Fruit fly (Drosophila melanogaster) whole organism: Measurements from ENCODE around the gene Art8.

Source experiments
- CG8478 ChIP-seq: fragments of >200 bp; optimal IDR thresholded peaks from 2 replicates; lab custom pipeline; 2018; ENCODE audit warnings: inconsistent platforms
- Dll ChIP-seq: fragments of >200 bp; optimal IDR thresholded peaks from 2 replicates; lab custom pipeline; 2017
- pan ChIP-seq: fragments of >200 bp; optimal IDR thresholded peaks from 2 replicates; lab custom pipeline; 2017
- usp ChIP-seq: fragments of >200 bp; optimal IDR thresholded peaks from 2 replicates; lab custom pipeline; 2017; ENCODE audit warnings: missing biosample characterization, missing genetic modification characterization, mixed read lengths

- no peak for TF ChIP-seq CG8478 (lab: Kevin White, UChicago)
- TF ChIP-seq usp, result no peak
- no peak for TF ChIP-seq Dll (lab: Kevin White, UChicago)
- TF ChIP-seq pan (lab: Kevin White, UChicago), result no peak
Measured at dm6 chr2L:10988026-10988425, 22.9 kb downstream of the Art8 start.
